Fruit fly (Drosophila melanogaster) whole organism, embryonic: ENCODE data around the gene Svil.
A peak's percentile ranks its signal among the peaks of the same experiment; 100 is the strongest.

ENCODE experiments used
- ATbp ChIP-seq: fragments of 200-800 bp; sonication (Bioruptor generic); optimal IDR thresholded peaks from 2 replicates; lab custom pipeline; 2017; ENCODE audit warnings: missing biosample characterization, mild to moderate bottlenecking, missing genetic modification characterization, missing genetic modification reagents
- Bgb ChIP-seq: fragments of 200-800 bp; sonication (Bioruptor generic); IDR thresholded peaks from 2 replicates; pipeline ENCODE4 v1.3.6; 2022; ENCODE audit warnings: missing biosample characterization, missing genetic modification characterization; ENCODE audit not compliant: partially characterized antibody
- CG10462 ChIP-seq: fragments of 200-800 bp; sonication (Bioruptor generic); optimal IDR thresholded peaks from 2 replicates; lab custom pipeline; 2016; ENCODE audit warnings: missing biosample characterization, missing genetic modification characterization
- CG10654 ChIP-seq: fragments of 200-800 bp; sonication (Bioruptor generic); optimal IDR thresholded peaks from 2 replicates; lab custom pipeline; 2016; ENCODE audit warnings: missing biosample characterization, missing genetic modification characterization
- CG11093 ChIP-seq: fragments of 200-800 bp; sonication (Bioruptor generic); IDR thresholded peaks from 3 replicates; pipeline ENCODE4 v1.3.6; 2022; ENCODE audit warnings: missing biosample characterization, missing genetic modification characterization
- CG12236 ChIP-seq: fragments of 200-800 bp; sonication (Bioruptor generic); optimal IDR thresholded peaks from 2 replicates; lab custom pipeline; 2016; ENCODE audit warnings: missing biosample characterization, missing genetic modification characterization
- CG12299 ChIP-seq: fragments of 200-800 bp; sonication (Bioruptor generic); optimal IDR thresholded peaks from 2 replicates; lab custom pipeline; 2018; ENCODE audit warnings: missing biosample characterization, mild to moderate bottlenecking, missing genetic modification characterization
- CG13624 ChIP-seq: fragments of 200-800 bp; sonication (Bioruptor generic); optimal IDR thresholded peaks from 2 replicates; lab custom pipeline; 2016; ENCODE audit warnings: missing biosample characterization, missing genetic modification characterization
- CG14965 ChIP-seq: fragments of 200-800 bp; sonication (Bioruptor generic); optimal IDR thresholded peaks from 2 replicates; lab custom pipeline; 2016; ENCODE audit warnings: missing biosample characterization, missing genetic modification characterization, borderline replicate concordance
- CG15601 ChIP-seq: fragments of 200-800 bp; sonication (Bioruptor generic); optimal IDR thresholded peaks from 3 replicates; lab custom pipeline; 2019; ENCODE audit warnings: missing biosample characterization, mild to moderate bottlenecking, missing genetic modification characterization, moderate library complexity
- CG17186 ChIP-seq: fragments of 200-800 bp; sonication (Bioruptor generic); optimal IDR thresholded peaks from 3 replicates; lab custom pipeline; 2017; ENCODE audit warnings: missing biosample characterization, missing genetic modification reagents, missing genetic modification characterization
- CG18262 ChIP-seq: fragments of 200-800 bp; optimal IDR thresholded peaks from 3 replicates; lab custom pipeline; 2019; ENCODE audit warnings: missing biosample characterization, mild to moderate bottlenecking, missing genetic modification characterization, moderate library complexity
- CG1832 ChIP-seq: fragments of 200-800 bp; sonication (Bioruptor generic); optimal IDR thresholded peaks from 2 replicates; lab custom pipeline; 2017; ENCODE audit warnings: missing biosample characterization, mild to moderate bottlenecking, missing genetic modification characterization, inconsistent platforms
- CG18476 ChIP-seq: fragments of 200-800 bp; sonication (Bioruptor generic); optimal IDR thresholded peaks from 2 replicates; lab custom pipeline; 2016; ENCODE audit warnings: missing biosample characterization, mild to moderate bottlenecking, missing genetic modification characterization
- CG18619 ChIP-seq: fragments of 200-800 bp; sonication (Bioruptor generic); optimal IDR thresholded peaks from 3 replicates; lab custom pipeline; 2017; ENCODE audit warnings: missing biosample characterization, mild to moderate bottlenecking, missing genetic modification characterization
- CG2678 ChIP-seq: fragments of 200-800 bp; sonication (Bioruptor generic); optimal IDR thresholded peaks from 3 replicates; lab custom pipeline; 2019; ENCODE audit warnings: missing biosample characterization, mild to moderate bottlenecking, missing genetic modification characterization, moderate library complexity
- CG2712 ChIP-seq: fragments of 200-800 bp; optimal IDR thresholded peaks from 3 replicates; lab custom pipeline; 2019; ENCODE audit warnings: missing biosample characterization, mild to moderate bottlenecking, missing genetic modification characterization, moderate library complexity
- CG3281 ChIP-seq: fragments of 200-800 bp; sonication (Bioruptor generic); optimal IDR thresholded peaks from 3 replicates; lab custom pipeline; 2017; ENCODE audit warnings: missing biosample characterization, mild to moderate bottlenecking, missing genetic modification characterization
- CG4282 ChIP-seq: fragments of 200-800 bp; sonication (Bioruptor generic); optimal IDR thresholded peaks from 2 replicates; lab custom pipeline; 2016; ENCODE audit warnings: missing biosample characterization, missing genetic modification characterization
- CG4707 ChIP-seq: fragments of 200-800 bp; sonication (Bioruptor generic); optimal IDR thresholded peaks from 2 replicates; lab custom pipeline; 2018; ENCODE audit warnings: missing biosample characterization, mild to moderate bottlenecking, missing genetic modification characterization, moderate library complexity
- CG6765 ChIP-seq: fragments of 200-800 bp; sonication (Bioruptor generic); optimal IDR thresholded peaks from 3 replicates; lab custom pipeline; 2017; ENCODE audit warnings: missing biosample characterization, mild to moderate bottlenecking, missing genetic modification characterization
- CG8924 ChIP-seq: fragments of 200-800 bp; optimal IDR thresholded peaks from 3 replicates; lab custom pipeline; 2019; ENCODE audit warnings: missing biosample characterization, mild to moderate bottlenecking, missing genetic modification characterization, moderate library complexity
- CkIIα-i1 ChIP-seq: fragments of 200-800 bp; sonication (Bioruptor generic); IDR thresholded peaks from 2 replicates; pipeline ENCODE4 v1.3.6; 2022; ENCODE audit warnings: missing biosample characterization, missing genetic modification characterization
- D19B ChIP-seq: fragments of 200-800 bp; sonication (Bioruptor generic); optimal IDR thresholded peaks from 2 replicates; lab custom pipeline; 2017; ENCODE audit warnings: missing biosample characterization, mild to moderate bottlenecking, missing genetic modification characterization
- Dll ChIP-seq: fragments of 200-800 bp; sonication (Bioruptor generic); IDR thresholded peaks from 4 replicates; pipeline ENCODE4 v1.3.6; 2022; ENCODE audit warnings: missing biosample characterization, missing genetic modification characterization; ENCODE audit not compliant: partially characterized antibody
- Doc2 ChIP-seq: fragments of 200-800 bp; sonication (Bioruptor generic); IDR thresholded peaks from 2 replicates; pipeline ENCODE4 v1.3.6; 2022; ENCODE audit warnings: missing biosample characterization, missing genetic modification characterization
- E2f2 ChIP-seq: fragments of 200-800 bp; sonication (Bioruptor generic); IDR thresholded peaks from 2 replicates; pipeline ENCODE4 v1.3.6; 2022; ENCODE audit warnings: missing biosample characterization, missing genetic modification characterization
- HLH54F ChIP-seq: fragments of 200-800 bp; sonication (Bioruptor generic); optimal IDR thresholded peaks from 3 replicates; lab custom pipeline; 2016; ENCODE audit warnings: missing biosample characterization, missing genetic modification characterization
- Hand ChIP-seq: fragments of 200-800 bp; sonication (Bioruptor generic); optimal IDR thresholded peaks from 2 replicates; lab custom pipeline; 2017; ENCODE audit warnings: mild to moderate bottlenecking, missing biosample characterization, missing genetic modification reagents, missing genetic modification characterization
- HmgZ ChIP-seq: fragments of 200-800 bp; sonication (Bioruptor generic); optimal IDR thresholded peaks from 2 replicates; lab custom pipeline; 2018; ENCODE audit warnings: missing biosample characterization, mild to moderate bottlenecking, missing genetic modification characterization
- Hsf ChIP-seq: fragments of 200-800 bp; sonication (Bioruptor generic); optimal IDR thresholded peaks from 3 replicates; lab custom pipeline; 2016; ENCODE audit warnings: missing biosample characterization, missing genetic modification characterization
- Sry-δ ChIP-seq: fragments of 200-800 bp; sonication (Bioruptor generic); optimal IDR thresholded peaks from 2 replicates; lab custom pipeline; 2016; ENCODE audit warnings: missing biosample characterization, missing genetic modification characterization
- Xbp1 ChIP-seq: fragments of 200-800 bp; sonication (Bioruptor generic); optimal IDR thresholded peaks from 3 replicates; lab custom pipeline; 2016; ENCODE audit warnings: missing biosample characterization, mild to moderate bottlenecking, missing genetic modification characterization
- btn ChIP-seq: fragments of 200-800 bp; sonication (Bioruptor generic); optimal IDR thresholded peaks from 2 replicates; lab custom pipeline; 2016; ENCODE audit warnings: missing biosample characterization, missing genetic modification characterization
- cg ChIP-seq: fragments of 200-800 bp; sonication (Bioruptor generic); optimal IDR thresholded peaks from 3 replicates; lab custom pipeline; 2019; ENCODE audit warnings: missing biosample characterization, mild to moderate bottlenecking, missing genetic modification characterization, moderate library complexity
- chinmo ChIP-seq: fragments of 200-800 bp; sonication (Bioruptor generic); IDR thresholded peaks from 4 replicates; pipeline ENCODE4 v1.3.6; 2022; ENCODE audit warnings: missing biosample characterization, missing genetic modification characterization; ENCODE audit not compliant: partially characterized antibody
- chm ChIP-seq: fragments of 200-800 bp; sonication (Bioruptor generic); IDR thresholded peaks from 2 replicates; pipeline ENCODE4 v1.3.6; 2022; ENCODE audit warnings: missing biosample characterization, missing genetic modification characterization
- cwo ChIP-seq: fragments of 200-800 bp; sonication (Bioruptor generic); optimal IDR thresholded peaks from 3 replicates; lab custom pipeline; 2017; ENCODE audit warnings: missing biosample characterization, missing genetic modification characterization, mild to moderate bottlenecking, moderate library complexity, missing genetic modification reagents
- en ChIP-seq: fragments of 200-800 bp; sonication (Bioruptor generic); optimal IDR thresholded peaks from 2 replicates; lab custom pipeline; 2016; ENCODE audit warnings: missing biosample characterization, missing genetic modification characterization
- fd3F ChIP-seq: fragments of 200-800 bp; sonication (Bioruptor generic); optimal IDR thresholded peaks from 2 replicates; lab custom pipeline; 2018; ENCODE audit warnings: missing biosample characterization, mild to moderate bottlenecking, missing genetic modification characterization, moderate library complexity
- gce ChIP-seq: fragments of 200-800 bp; sonication (Bioruptor generic); IDR thresholded peaks from 3 replicates; pipeline ENCODE4 v1.3.6; 2022; ENCODE audit warnings: missing biosample characterization, missing genetic modification characterization
- insv ChIP-seq, 2 experiments: fragments of 200-800 bp; sonication (Bioruptor generic); optimal IDR thresholded peaks; 3 replicates each; lab custom pipeline; 2016 to 2018; ENCODE audit warnings: missing biosample characterization in 2 of 2, missing genetic modification characterization in 2 of 2
- p53 ChIP-seq: fragments of 200-800 bp; sonication (Bioruptor generic); optimal IDR thresholded peaks from 2 replicates; lab custom pipeline; 2016; ENCODE audit warnings: missing biosample characterization, missing genetic modification characterization
- pzg ChIP-seq: fragments of 200-800 bp; sonication (Bioruptor generic); optimal IDR thresholded peaks from 3 replicates; lab custom pipeline; 2018; ENCODE audit warnings: missing biosample characterization, mild to moderate bottlenecking, missing genetic modification characterization, moderate library complexity
- slp2 ChIP-seq: fragments of 200-800 bp; sonication (Bioruptor generic); optimal IDR thresholded peaks from 2 replicates; lab custom pipeline; 2016; ENCODE audit warnings: missing biosample characterization, missing genetic modification characterization
- so ChIP-seq: fragments of 200-800 bp; sonication (Bioruptor generic); IDR thresholded peaks from 3 replicates; pipeline ENCODE4 v1.3.6; 2022; ENCODE audit warnings: missing biosample characterization, missing genetic modification characterization
- vvl ChIP-seq: fragments of 200-800 bp; sonication (Bioruptor generic); IDR thresholded peaks from 2 replicates; pipeline ENCODE4 v1.3.6; 2022; ENCODE audit warnings: missing biosample characterization, missing genetic modification characterization
- wdn ChIP-seq: fragments of 200-800 bp; sonication (Bioruptor generic); IDR thresholded peaks from 2 replicates; pipeline ENCODE4 v1.3.6; 2022; ENCODE audit warnings: missing biosample characterization, missing genetic modification characterization
- zen ChIP-seq: fragments of 200-800 bp; sonication (Bioruptor generic); optimal IDR thresholded peaks from 3 replicates; lab custom pipeline; 2018; ENCODE audit warnings: missing biosample characterization, mild to moderate bottlenecking, missing genetic modification characterization, moderate library complexity

The Svil gene

dm6 chr3L:2417399-2418040 lies 40.1 kb downstream of the Svil start (continued):
- peak; percentile 69 for TF ChIP-seq Xbp1 (GFP tag; lab: Kevin White, UChicago)
- peak; percentile 6 for TF ChIP-seq CG4707 (GFP tag; lab: Kevin White, UChicago)
- TF ChIP-seq ATbp (GFP tag; lab: Kevin White, UChicago) = peak; percentile 71
- peak; percentile 47 for TF ChIP-seq CG18476 (GFP tag; lab: Kevin White, UChicago)
- no peak for TF ChIP-seq gce (GFP tag; lab: Robert Waterston, UW)
- TF ChIP-seq CkIIα-i1 = no peak
- TF ChIP-seq CG12299 (tag; lab: Kevin White, UChicago) = peak; percentile 13
- peak; percentile 29 for TF ChIP-seq zen (tag; lab: Kevin White, UChicago)
- no peak for TF ChIP-seq Bgb (GFP tag; lab: Robert Waterston, UW)
- TF ChIP-seq CG2712 (tag; lab: Kevin White, UChicago) = peak; percentile 81
- no peak for TF ChIP-seq chm (GFP tag; lab: Robert Waterston, UW)
- TF ChIP-seq pzg (GFP tag; lab: Kevin White, UChicago) = no peak
- peak; percentile 85; the same call in 3 of the 4 replicates for TF ChIP-seq chinmo (GFP tag; lab: Robert Waterston, UW)
- TF ChIP-seq CG10654 (GFP tag; lab: Kevin White, UChicago) = peak; percentile 51
- no peak for TF ChIP-seq slp2
- peak; percentile 30 for TF ChIP-seq HmgZ (tag; lab: Kevin White, UChicago)
- no peak for TF ChIP-seq CG1832
- TF ChIP-seq CG17186 (GFP tag; lab: Kevin White, UChicago) = no peak
- no peak for TF ChIP-seq CG10462
- peak; percentile 88 for TF ChIP-seq CG2678 (tag; lab: Kevin White, UChicago)
- TF ChIP-seq CG12236 (GFP tag; lab: Kevin White, UChicago) = no peak
- TF ChIP-seq CG18619 (GFP tag; lab: Kevin White, UChicago) = peak; percentile 75
- TF ChIP-seq Hsf (GFP tag; lab: Kevin White, UChicago) = peak; percentile 17
- peak; percentile 36; the same call in 1 of the 3 replicates for TF ChIP-seq CG11093 (GFP tag; lab: Robert Waterston, UW)
- peak in 1 of 2 experiments; percentile 77 for TF ChIP-seq insv (GFP tag; optimal IDR thresholded peaks at IDR 0.05; lab: Kevin White, UChicago)
- TF ChIP-seq Hand (GFP tag; lab: Kevin White, UChicago) = peak; percentile 49
- peak; percentile 67 for TF ChIP-seq CG15601 (tag; lab: Kevin White, UChicago)
- TF ChIP-seq cg (GFP tag; lab: Kevin White, UChicago) = peak; percentile 12
- TF ChIP-seq so (GFP tag; lab: Robert Waterston, UW) = peak; percentile 73; the same call in 2 of the 3 replicates
- TF ChIP-seq Dll = no peak
- no peak for TF ChIP-seq Doc2
- peak; percentile 54 for TF ChIP-seq fd3F
- peak; percentile 39; the same call in 1 of the 2 replicates for TF ChIP-seq vvl (GFP tag; lab: Robert Waterston, UW)
- TF ChIP-seq CG3281 = peak; percentile 74
- TF ChIP-seq CG14965 (GFP tag; lab: Kevin White, UChicago) = no peak
- peak; percentile 37; the same call in 1 of the 2 replicates for TF ChIP-seq wdn (GFP tag; lab: Robert Waterston, UW)
- no peak for TF ChIP-seq HLH54F
- peak; percentile 82 for TF ChIP-seq CG18262 (tag; lab: Kevin White, UChicago)
- TF ChIP-seq Sry-δ = no peak
- TF ChIP-seq CG6765 (GFP tag; lab: Kevin White, UChicago) = peak; percentile 68
- TF ChIP-seq en (GFP tag; lab: Kevin White, UChicago) = no peak
- TF ChIP-seq D19B = no peak
- no peak for TF ChIP-seq p53 (GFP tag; lab: Kevin White, UChicago)
- TF ChIP-seq cwo (GFP tag; lab: Kevin White, UChicago) = peak; percentile 75
- no peak for TF ChIP-seq CG4282 (GFP tag; lab: Kevin White, UChicago)
- TF ChIP-seq CG8924 (tag; lab: Kevin White, UChicago) = peak; percentile 83
- TF ChIP-seq CG13624 (GFP tag; lab: Kevin White, UChicago) = no peak
- TF ChIP-seq btn (GFP tag; lab: Kevin White, UChicago) = no peak
- TF ChIP-seq E2f2 (GFP tag; lab: Robert Waterston, UW) = peak; percentile 43; the same call in 1 of the 2 replicates
